Fruit fly (Drosophila melanogaster): ENCODE measurements around the gene fh.

The fh gene

dm6 chrX:9158366-9158765, 9.5 kb upstream of the fh start, which contains the start of the genes Ost48 and Dlip1 (continued):
- TF ChIP-seq CG12071 (GFP tag; optimal IDR thresholded peaks at IDR 0.05) = no peak
- no peak for TF ChIP-seq Atf3 (GFP tag; optimal IDR thresholded peaks at IDR 0.05)
- TF ChIP-seq ci (GFP tag; IDR thresholded peaks at IDR 0.05) = no peak
- no peak for TF ChIP-seq tap (tag; optimal IDR thresholded peaks at IDR 0.05)
- peak; percentile 39; the same call in 1 of the 3 replicates for TF ChIP-seq HLH4C (GFP tag; IDR thresholded peaks at IDR 0.05; ENCODE audit: partially characterized antibody)
- TF ChIP-seq CG7963 (GFP tag; IDR thresholded peaks at IDR 0.05; ENCODE audit: partially characterized antibody) = no peak
- TF ChIP-seq CG3847 (GFP tag; IDR thresholded peaks at IDR 0.05) = no peak
- TF ChIP-seq MTF-1 (GFP tag; optimal IDR thresholded peaks at IDR 0.05; ENCODE audit: borderline replicate concordance) = no peak
- no peak for TF ChIP-seq hth (optimal IDR thresholded peaks at IDR 0.05)
- no peak for TF ChIP-seq CG6272 (GFP tag; IDR thresholded peaks at IDR 0.05)
- TF ChIP-seq Mes4 (GFP tag; optimal IDR thresholded peaks at IDR 0.05) = no peak

dm6 chrX:9156388-9156823, 7.5 kb upstream of the fh start, which contains the start of gene His3.3B:
TSS of gene His3.3B (minus strand) at chrX:9156669.
- TF ChIP-seq hbn (GFP tag; IDR thresholded peaks at IDR 0.05; ENCODE audit: partially characterized antibody) (0 out of 2 replicates have a peak, but pooled peaks have one; percentile 24), CG13894 (tag; optimal IDR thresholded peaks at IDR 0.05) (peak; percentile 38), CG34376 (GFP tag; optimal IDR thresholded peaks at IDR 0.05) (peak; percentile 54), CG17385 (GFP tag; optimal IDR thresholded peaks at IDR 0.05) (peak; percentile 17), CG2678 (tag; optimal IDR thresholded peaks at IDR 0.05) (peak; percentile 20), E2f2 (GFP tag; IDR thresholded peaks at IDR 0.05) (peak; percentile 90), Oaz (GFP tag; IDR thresholded peaks at IDR 0.05) (no peak), CG17359 (tag; optimal IDR thresholded peaks at IDR 0.05) (no peak), CG30020 (tag; optimal IDR thresholded peaks at IDR 0.05) (peak; percentile 20), ind (GFP tag; optimal IDR thresholded peaks at IDR 0.05) (no peak), ATbp (GFP tag; optimal IDR thresholded peaks at IDR 0.05) (no peak), B-H2 (GFP tag; optimal IDR thresholded peaks at IDR 0.05) (no peak), CG33213 (GFP tag; optimal IDR thresholded peaks at IDR 0.05) (no peak), CG6254 (GFP tag; optimal IDR thresholded peaks at IDR 0.05) (no peak), bigmax (GFP tag; optimal IDR thresholded peaks at IDR 0.05) (peak; percentile 10), CG31388 (GFP tag; optimal IDR thresholded peaks at IDR 0.05) (no peak), CG11560 (tag; IDR thresholded peaks at IDR 0.05) (peak; percentile 99), Hr51 (GFP tag; optimal IDR thresholded peaks at IDR 0.05) (no peak), mld (GFP tag; IDR thresholded peaks at IDR 0.05; ENCODE audit: partially characterized antibody) (peak; percentile 28; the same call in 1 of the 3 replicates), CG10543 (GFP tag; optimal IDR thresholded peaks at IDR 0.05) (peak; percentile 18), CG4282 (GFP tag; optimal IDR thresholded peaks at IDR 0.05) (peak; percentile 33), kay (GFP tag; optimal IDR thresholded peaks at IDR 0.05) (no peak), fru (optimal IDR thresholded peaks at IDR 0.05) (no peak), klu (GFP tag; IDR thresholded peaks at IDR 0.05) (no peak), Max (GFP tag; optimal IDR thresholded peaks at IDR 0.05) (peak; percentile 7), sqz (GFP tag; optimal IDR thresholded peaks at IDR 0.05) (peak; percentile 62), HHEX (GFP tag; optimal IDR thresholded peaks at IDR 0.05) (no peak), Atf-2 (GFP tag; optimal IDR thresholded peaks at IDR 0.05) (no peak), Eip74EF (GFP tag; optimal IDR thresholded peaks at IDR 0.05) (peak in 1 of 2 experiments; percentile 37), tx (GFP tag; optimal IDR thresholded peaks at IDR 0.05) (no peak), CG34422 (GFP tag; IDR thresholded peaks at IDR 0.05) (peak; percentile 54; the same call in 1 of the 3 replicates), vvl (GFP tag; IDR thresholded peaks at IDR 0.05) (peak; percentile 27; the same call in 1 of the 2 replicates), CG6813 (GFP tag; optimal IDR thresholded peaks at IDR 0.05) (no peak), fd64A (GFP tag; optimal IDR thresholded peaks at IDR 0.05) (no peak), gro (GFP tag; optimal IDR thresholded peaks at IDR 0.05) (peak; percentile 25), CG4707 (GFP tag; optimal IDR thresholded peaks at IDR 0.05) (peak; percentile 4), scrt (GFP tag; optimal IDR thresholded peaks at IDR 0.05) (peak; percentile 21), kah (GFP tag; optimal IDR thresholded peaks at IDR 0.05) (peak; percentile 12)
